Worm (Caenorhabditis elegans) whole organism, early embryonic: ENCODE results near the gene aat-7.

Source experiments
- F13C5.2 ChIP-seq: sonication (generic microtip); optimal IDR thresholded peaks from 2 replicates; lab custom pipeline; 2017; ENCODE audit warnings: mild to moderate bottlenecking, missing genetic modification characterization, inconsistent platforms, missing compliant biosample characterization
- aly-1 ChIP-seq: sonication (generic microtip); optimal IDR thresholded peaks from 2 replicates; lab custom pipeline; 2016; ENCODE audit warnings: missing genetic modification characterization, missing compliant biosample characterization
- ama-1 ChIP-seq: fragments of 150-350 bp; optimal IDR thresholded peaks from 2 replicates; lab custom pipeline; 2014
- ceh-36 ChIP-seq: sonication (generic microtip); optimal IDR thresholded peaks from 2 replicates; lab custom pipeline; 2016; ENCODE audit warnings: missing genetic modification characterization, inconsistent platforms, missing compliant biosample characterization
- ets-7 ChIP-seq: sonication (generic microtip); optimal IDR thresholded peaks from 2 replicates; lab custom pipeline; 2016; ENCODE audit warnings: missing genotype, missing genetic modification characterization, missing compliant biosample characterization
- flt-1 ChIP-seq: fragments of 200-800 bp; sonication (Bioruptor generic); IDR thresholded peaks from 2 replicates; pipeline ENCODE4 v1.3.6; 2022; ENCODE audit warnings: missing genetic modification characterization, missing compliant biosample characterization
- hmg-4 ChIP-seq: fragments of 200-800 bp; sonication (Bioruptor generic); optimal IDR thresholded peaks from 2 replicates; lab custom pipeline; 2018; ENCODE audit warnings: mild to moderate bottlenecking, missing genetic modification characterization, missing compliant biosample characterization
- scrt-1 ChIP-seq: fragments of 200-800 bp; sonication (Bioruptor generic); IDR thresholded peaks from 2 replicates; pipeline ENCODE4 v1.3.6; 2022; ENCODE audit warnings: missing genetic modification characterization, missing compliant biosample characterization
- sea-1 ChIP-seq: fragments of 200-800 bp; sonication (Bioruptor generic); conservative IDR thresholded peaks from 2 replicates; pipeline ENCODE4 v1.3.6; 2022; ENCODE audit warnings: missing genetic modification characterization, missing compliant biosample characterization
- tbx-11 ChIP-seq: fragments of 200-800 bp; sonication (Bioruptor generic); IDR thresholded peaks from 2 replicates; pipeline ENCODE4 v1.3.6; 2022; ENCODE audit warnings: missing genetic modification characterization, missing compliant biosample characterization
- tbx-37 ChIP-seq: fragments of 200-800 bp; sonication (Bioruptor generic); conservative IDR thresholded peaks from 2 replicates; pipeline ENCODE4 v1.3.6; 2022; ENCODE audit warnings: missing genetic modification reagents, missing genetic modification characterization, missing compliant biosample characterization
- tra-4 ChIP-seq: sonication (generic microtip); optimal IDR thresholded peaks from 2 replicates; lab custom pipeline; 2017; ENCODE audit warnings: missing genetic modification characterization, missing compliant biosample characterization

DNA sequence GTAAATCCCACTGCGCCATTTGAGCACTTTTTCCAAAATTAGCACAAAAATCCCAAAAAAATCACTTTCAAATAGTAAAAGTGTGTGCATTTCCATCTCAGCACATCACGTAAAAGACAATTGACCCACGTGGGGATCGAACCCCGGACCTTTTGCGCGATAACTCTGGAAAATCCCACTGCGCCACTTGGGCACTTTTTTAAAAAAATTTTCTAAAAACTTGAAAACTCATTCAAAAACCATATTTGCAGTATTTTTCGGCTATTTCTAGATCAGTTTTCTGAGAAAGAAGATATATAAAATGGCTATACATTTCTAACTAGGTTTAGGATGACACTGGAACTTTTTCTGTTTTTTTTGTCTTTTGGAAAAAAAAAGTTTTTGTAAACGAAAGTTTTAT is 46.6 kb upstream of the aat-7 start:
- no peak for TF ChIP-seq scrt-1 (GFP tag; lab: Robert Waterston, UW)
- no peak for TF ChIP-seq sea-1 (GFP tag; lab: Robert Waterston, UW)
- TF ChIP-seq tbx-37, result no peak
- no peak for TF ChIP-seq ama-1 (lab: Kevin White, UChicago)
- TF ChIP-seq ceh-36 (tag; lab: Kevin White, UChicago), result no peak
- no peak for TF ChIP-seq aly-1 (tag; lab: Kevin White, UChicago)
- TF ChIP-seq tbx-11 (GFP tag; lab: Robert Waterston, UW), result no peak
- no peak for TF ChIP-seq tra-4
- no peak for TF ChIP-seq flt-1 (GFP tag; lab: Robert Waterston, UW)
- no peak for TF ChIP-seq hmg-4 (GFP tag; lab: Kevin White, UChicago)
- TF ChIP-seq ets-7 (tag; lab: Kevin White, UChicago), result no peak
- TF ChIP-seq F13C5.2 (tag; lab: Kevin White, UChicago), result no peak
